4 fruit fly cellular contexts compared by ENCODE assay signal in the genomic region with DNA sequence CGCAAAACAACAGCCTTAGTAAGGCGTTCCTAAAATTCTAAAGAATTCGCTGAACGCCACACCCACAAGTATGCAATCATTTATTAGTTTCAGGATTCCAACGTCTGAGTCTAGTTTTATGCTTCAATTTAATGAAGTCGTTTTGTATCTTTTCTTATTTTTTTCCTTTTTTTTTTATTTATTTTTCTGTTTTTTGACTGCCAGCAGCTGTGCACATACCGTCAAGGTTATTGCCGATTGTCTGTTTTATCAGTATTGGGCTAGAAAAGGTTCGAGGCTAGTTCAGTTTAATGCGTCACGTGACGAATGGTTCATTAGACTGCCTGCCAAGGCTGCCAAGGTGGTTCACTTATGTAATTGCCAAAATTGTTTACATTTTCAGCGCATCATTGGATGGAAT.
TF ChIP-seq lines count a peak whose summit lies in the region.

No protein-coding gene starts in this region.

- TF ChIP-seq CTCF in whole organism, embryonic (GFP tag; optimal IDR thresholded peaks at IDR 0.05; lab: Kevin White, UChicago) = no peak

TF ChIP-seq in whole organism, embryonic, 481 proteins besides CTCF, POLR2A, EP300 and RAD21:
- TF ChIP-seq tio (GFP tag; optimal IDR thresholded peaks at IDR 0.05; lab: Kevin White, UChicago) (peak; percentile 6), Pdp1 (GFP tag; optimal IDR thresholded peaks at IDR 0.05; lab: Kevin White, UChicago) (peak in 1 of 2 experiments; percentile 9), Hr78 (GFP tag; optimal IDR thresholded peaks at IDR 0.05; lab: Kevin White, UChicago) (no peak), en (GFP tag; optimal IDR thresholded peaks at IDR 0.05; lab: Kevin White, UChicago) (no peak)

TF ChIP-seq in whole organism, prepupa, 60 proteins besides CTCF, POLR2A, EP300 and RAD21:
- TF ChIP-seq spab (GFP tag; optimal IDR thresholded peaks at IDR 0.05; lab: Kevin White, UChicago) = no peak
- TF ChIP-seq topi (GFP tag; optimal IDR thresholded peaks at IDR 0.05; lab: Kevin White, UChicago) = no peak
- peak; percentile 7 for TF ChIP-seq Sox102F (GFP tag; optimal IDR thresholded peaks at IDR 0.05; lab: Kevin White, UChicago)
- TF ChIP-seq CG6276 (GFP tag; optimal IDR thresholded peaks at IDR 0.05; lab: Kevin White, UChicago) = no peak
- no peak for TF ChIP-seq CG3032 (tag; optimal IDR thresholded peaks at IDR 0.05; lab: Kevin White, UChicago)
- TF ChIP-seq Hr39 (GFP tag; optimal IDR thresholded peaks at IDR 0.05; lab: Kevin White, UChicago) = peak; percentile 7
- TF ChIP-seq eg (GFP tag; IDR thresholded peaks at IDR 0.05; lab: Robert Waterston, UW) = 0 out of 3 replicates have a peak, but pooled peaks have one; percentile 26
- peak; percentile 57 for TF ChIP-seq vri (GFP tag; optimal IDR thresholded peaks at IDR 0.05; lab: Kevin White, UChicago)
- no peak for TF ChIP-seq Eip93F (GFP tag; optimal IDR thresholded peaks at IDR 0.05; lab: Kevin White, UChicago)
- TF ChIP-seq CG3919 (GFP tag; optimal IDR thresholded peaks at IDR 0.05; lab: Kevin White, UChicago) = no peak
- peak; percentile 6 for TF ChIP-seq CG10669 (GFP tag; optimal IDR thresholded peaks at IDR 0.05; lab: Kevin White, UChicago)
- peak; percentile 43 for TF ChIP-seq svp (GFP tag; lab: Kevin White, UChicago)
- no peak for TF ChIP-seq CG15336 (GFP tag; IDR thresholded peaks at IDR 0.05; lab: Robert Waterston, UW)
- TF ChIP-seq fkh (GFP tag; optimal IDR thresholded peaks at IDR 0.05; lab: Kevin White, UChicago) = peak; percentile 28
- no peak for TF ChIP-seq Gug (GFP tag; IDR thresholded peaks at IDR 0.05; lab: Robert Waterston, UW)
- peak; percentile 27 for TF ChIP-seq CG34406 (GFP tag; optimal IDR thresholded peaks at IDR 0.05; lab: Kevin White, UChicago)
- no peak for TF ChIP-seq CG1621 (tag; optimal IDR thresholded peaks at IDR 0.05; lab: Kevin White, UChicago)
- TF ChIP-seq ss (GFP tag; optimal IDR thresholded peaks at IDR 0.05; lab: Kevin White, UChicago) = no peak
TF ChIP-seq in whole organism, prepupa: peak in this region for 8.

TF ChIP-seq in whole organism, pupa, 21 proteins besides CTCF, POLR2A, EP300 and RAD21:
- TF ChIP-seq Pif1A (GFP tag; optimal IDR thresholded peaks at IDR 0.05; lab: Kevin White, UChicago) = peak; percentile 14
- peak; percentile 46 for TF ChIP-seq Snoo (tag; optimal IDR thresholded peaks at IDR 0.05; lab: Kevin White, UChicago)
- no peak for TF ChIP-seq CG8301 (tag; optimal IDR thresholded peaks at IDR 0.05; lab: Kevin White, UChicago)
TF ChIP-seq in whole organism, pupa: peak in this region for 2.

TF ChIP-seq in whole organism, wandering third instar larva, 38 proteins besides CTCF, POLR2A, EP300 and RAD21:
- TF ChIP-seq jim (GFP tag; optimal IDR thresholded peaks at IDR 0.05; lab: Kevin White, UChicago) (no peak), dmrt93B (GFP tag; optimal IDR thresholded peaks at IDR 0.05; lab: Kevin White, UChicago) (no peak), woc (GFP tag; optimal IDR thresholded peaks at IDR 0.05; lab: Kevin White, UChicago) (no peak), GATAd (GFP tag; optimal IDR thresholded peaks at IDR 0.05; lab: Kevin White, UChicago) (no peak), Sp1 (GFP tag; optimal IDR thresholded peaks at IDR 0.05; lab: Kevin White, UChicago) (peak; percentile 77), psq (GFP tag; optimal IDR thresholded peaks at IDR 0.05; lab: Kevin White, UChicago) (no peak), sage (GFP tag; optimal IDR thresholded peaks at IDR 0.05; lab: Kevin White, UChicago) (peak; percentile 12), Rel (GFP tag; optimal IDR thresholded peaks at IDR 0.05; lab: Kevin White, UChicago) (no peak), Rel (tag; optimal IDR thresholded peaks at IDR 0.05; lab: Kevin White, UChicago) (no peak), h (GFP tag; optimal IDR thresholded peaks at IDR 0.05; lab: Kevin White, UChicago) (peak; percentile 25), tai (GFP tag; optimal IDR thresholded peaks at IDR 0.05; lab: Kevin White, UChicago) (no peak), CG9705 (GFP tag; optimal IDR thresholded peaks at IDR 0.05; lab: Kevin White, UChicago) (no peak), CrebA (GFP tag; optimal IDR thresholded peaks at IDR 0.05; lab: Kevin White, UChicago; ENCODE audit: borderline replicate concordance) (peak; percentile 52), rgr (GFP tag; optimal IDR thresholded peaks at IDR 0.05; lab: Kevin White, UChicago) (peak; percentile 4), CG32264 (GFP tag; optimal IDR thresholded peaks at IDR 0.05; lab: Kevin White, UChicago) (no peak), usp (GFP tag; optimal IDR thresholded peaks at IDR 0.05; lab: Kevin White, UChicago) (no peak), N (GFP tag; optimal IDR thresholded peaks at IDR 0.05; lab: Kevin White, UChicago) (no peak), Vsx2 (GFP tag; optimal IDR thresholded peaks at IDR 0.05; lab: Kevin White, UChicago; ENCODE audit: partially characterized antibody) (no peak), dsf (GFP tag; optimal IDR thresholded peaks at IDR 0.05; lab: Kevin White, UChicago; ENCODE audit: borderline replicate concordance) (no peak), brk (GFP tag; optimal IDR thresholded peaks at IDR 0.05; lab: Kevin White, UChicago) (no peak), br (GFP tag; optimal IDR thresholded peaks at IDR 0.05; lab: Kevin White, UChicago) (peak; percentile 38), foxo (GFP tag; optimal IDR thresholded peaks at IDR 0.05; lab: Kevin White, UChicago) (no peak), pan (optimal IDR thresholded peaks at IDR 0.05; lab: Kevin White, UChicago) (no peak), sv (GFP tag; optimal IDR thresholded peaks at IDR 0.05; lab: Kevin White, UChicago) (no peak), Dfd (GFP tag; optimal IDR thresholded peaks at IDR 0.05; lab: Kevin White, UChicago) (no peak), Abd-B (GFP tag; optimal IDR thresholded peaks at IDR 0.05; lab: Kevin White, UChicago) (no peak), HLH106 (tag; optimal IDR thresholded peaks at IDR 0.05; lab: Kevin White, UChicago) (no peak), Myc (optimal IDR thresholded peaks at IDR 0.05; lab: Kevin White, UChicago) (no peak), OdsH (GFP tag; optimal IDR thresholded peaks at IDR 0.05; lab: Kevin White, UChicago) (no peak), Hr78 (GFP tag; optimal IDR thresholded peaks at IDR 0.05; lab: Kevin White, UChicago) (no peak), Dif (GFP tag; optimal IDR thresholded peaks at IDR 0.05; lab: Kevin White, UChicago; ENCODE audit: partially characterized antibody) (no peak), Jra (GFP tag; optimal IDR thresholded peaks at IDR 0.05; lab: Kevin White, UChicago) (no peak), Mio (GFP tag; optimal IDR thresholded peaks at IDR 0.05; lab: Kevin White, UChicago) (no peak), fru (GFP tag; optimal IDR thresholded peaks at IDR 0.05; lab: Kevin White, UChicago) (no peak), dl (GFP tag; optimal IDR thresholded peaks at IDR 0.05; lab: Kevin White, UChicago; ENCODE audit: insufficient read depth in 1 of 2, partially characterized antibody in 2 of 2) (no peak), Hr83 (GFP tag; optimal IDR thresholded peaks at IDR 0.05; lab: Kevin White, UChicago; ENCODE audit: poor library complexity, severe bottlenecking) (peak; percentile 37), ey (GFP tag; optimal IDR thresholded peaks at IDR 0.05; lab: Kevin White, UChicago) (no peak), Hnf4 (GFP tag; optimal IDR thresholded peaks at IDR 0.05; lab: Kevin White, UChicago) (peak; percentile 28), lola (GFP tag; optimal IDR thresholded peaks at IDR 0.05; lab: Kevin White, UChicago) (no peak)

Comparison
In these comparisons a context has a peak if more than half of its experiments do, and no peak if none do; other contexts are left out.
1. Of the 7 proteins assayed by ChIP-seq in both whole organism, embryonic and whole organism, prepupa: peak only in whole organism, embryonic: none; only in whole organism, prepupa: Hr39 and Sox102F; in both: none; in neither: 5.